Fruit fly (Drosophila melanogaster): ENCODE measurements around the gene HP1e.

- TF ChIP-seq Blimp-1 (GFP tag; optimal IDR thresholded peaks at IDR 0.05) (no peak), CG31627 (GFP tag; optimal IDR thresholded peaks at IDR 0.05) (no peak), Sox102F (GFP tag; optimal IDR thresholded peaks at IDR 0.05) (no peak), dac (GFP tag; optimal IDR thresholded peaks at IDR 0.05) (no peak), CG9139 (GFP tag; optimal IDR thresholded peaks at IDR 0.05) (no peak), CG10669 (GFP tag; optimal IDR thresholded peaks at IDR 0.05) (no peak)
These were observed 37.8 kb downstream of the HP1e start for dm6 chr3R:9359393-9359792.
